Worm (Caenorhabditis elegans) whole organism, mixed stage, embryonic: ENCODE data around the gene rskd-1.

ENCODE experiments used
- nhr-12 ChIP-seq: fragments of 150-350 bp; optimal IDR thresholded peaks from 2 replicates; lab custom pipeline; 2014; ENCODE audit warnings: missing biosample characterization, missing genetic modification characterization
- nhr-28 ChIP-seq: fragments of 150-350 bp; optimal IDR thresholded peaks from 2 replicates; lab custom pipeline; 2014; ENCODE audit warnings: missing biosample characterization, missing genetic modification characterization
- snpc-4 ChIP-seq: fragments of 150-350 bp; optimal IDR thresholded peaks from 2 replicates; lab custom pipeline; 2014; ENCODE audit warnings: missing biosample characterization, missing genetic modification characterization
- unc-62 ChIP-seq: fragments of 150-350 bp; optimal IDR thresholded peaks from 2 replicates; lab custom pipeline; 2014; ENCODE audit warnings: missing biosample characterization, missing genetic modification reagents, missing genetic modification characterization

ce11 chrV:12298184-12298583, 9.8 kb upstream of the rskd-1 start:
- TF ChIP-seq snpc-4, result no peak
- no peak for TF ChIP-seq nhr-28 (tag; lab: Kevin White, UChicago)
- no peak for TF ChIP-seq nhr-12 (tag; lab: Kevin White, UChicago)
- no peak for TF ChIP-seq unc-62
